Worm (Caenorhabditis elegans) whole organism, L2 larva: ENCODE results near the gene fbxl-1.

ENCODE experiments used
- C34F6.9 ChIP-seq: fragments of 150-350 bp; optimal IDR thresholded peaks from 2 replicates; lab custom pipeline; 2014; ENCODE audit warnings: missing biosample characterization, missing genetic modification characterization
- F13H6.1 ChIP-seq: sonication (generic microtip); optimal IDR thresholded peaks from 2 replicates; lab custom pipeline; 2016; ENCODE audit warnings: missing genetic modification characterization, missing compliant biosample characterization
- Y55F3AM.14 ChIP-seq: fragments of 200-800 bp; sonication (Bioruptor generic); optimal IDR thresholded peaks from 2 replicates; lab custom pipeline; 2018; ENCODE audit warnings: mild to moderate bottlenecking, missing genetic modification characterization, missing compliant biosample characterization
- alr-1 ChIP-seq: fragments of 150-350 bp; optimal IDR thresholded peaks from 2 replicates; lab custom pipeline; 2014; ENCODE audit warnings: missing biosample characterization, missing genetic modification characterization
- aly-2 ChIP-seq: fragments of 150-350 bp; optimal IDR thresholded peaks from 2 replicates; lab custom pipeline; 2014; ENCODE audit warnings: missing biosample characterization, missing genetic modification characterization
- ama-1 ChIP-seq: fragments of 150-350 bp; optimal IDR thresholded peaks from 2 replicates; lab custom pipeline; 2018; ENCODE audit warnings: inconsistent platforms
- crh-2 ChIP-seq: sonication (generic microtip); optimal IDR thresholded peaks from 2 replicates; lab custom pipeline; 2017; ENCODE audit warnings: missing biosample characterization, missing genetic modification characterization
- gmeb-1 ChIP-seq: fragments of 150-350 bp; optimal IDR thresholded peaks from 2 replicates; lab custom pipeline; 2014; ENCODE audit warnings: missing biosample characterization, missing genetic modification characterization
- lin-13 ChIP-seq: fragments of 150-350 bp; optimal IDR thresholded peaks from 2 replicates; lab custom pipeline; 2014; ENCODE audit warnings: missing biosample characterization, missing genetic modification reagents, missing genetic modification characterization
- lsy-2 ChIP-seq, 2 experiments: fragments of 150-350 bp in 1 of 2; sonication (generic microtip) in 1 of 2; optimal IDR thresholded peaks; 2 replicates each; lab custom pipeline; 2014 to 2017; ENCODE audit warnings: missing biosample characterization in 2 of 2, missing genetic modification characterization in 2 of 2
- mab-5 ChIP-seq: fragments of 150-350 bp; optimal IDR thresholded peaks from 2 replicates; lab custom pipeline; 2014; ENCODE audit warnings: missing biosample characterization, missing genetic modification characterization
- mbf-1 ChIP-seq: sonication (generic microtip); optimal IDR thresholded peaks from 2 replicates; lab custom pipeline; 2017; ENCODE audit warnings: missing biosample characterization, missing genetic modification characterization
- mdl-1 ChIP-seq, 2 experiments: fragments of 150-350 bp in 1 of 2; sonication (generic microtip) in 1 of 2; optimal IDR thresholded peaks; 2 replicates each; lab custom pipeline; 2017; ENCODE audit warnings: missing biosample characterization in 2 of 2, missing genetic modification characterization in 2 of 2
- nhr-129 ChIP-seq: fragments of 150-350 bp; optimal IDR thresholded peaks from 2 replicates; lab custom pipeline; 2014; ENCODE audit warnings: missing biosample characterization, missing genetic modification characterization
- nhr-237 ChIP-seq: fragments of 150-350 bp; optimal IDR thresholded peaks from 2 replicates; lab custom pipeline; 2014; ENCODE audit warnings: missing biosample characterization, missing genetic modification characterization
- nhr-25 ChIP-seq: fragments of 150-350 bp; sonication (generic microtip); optimal IDR thresholded peaks from 3 replicates; lab custom pipeline; 2014; ENCODE audit warnings: missing biosample characterization, missing genetic modification characterization
- nhr-6 ChIP-seq: fragments of 150-350 bp; optimal IDR thresholded peaks from 2 replicates; lab custom pipeline; 2014; ENCODE audit warnings: missing biosample characterization, missing genetic modification characterization
- nhr-77 ChIP-seq: fragments of 150-350 bp; optimal IDR thresholded peaks from 2 replicates; lab custom pipeline; 2014; ENCODE audit warnings: missing biosample characterization, missing genetic modification characterization
- skn-1 ChIP-seq: sonication (generic microtip); optimal IDR thresholded peaks from 2 replicates; lab custom pipeline; 2017; ENCODE audit warnings: missing biosample characterization, missing genetic modification characterization
- sma-9 ChIP-seq, 2 experiments: fragments of 150-350 bp in 1 of 2; sonication (generic microtip) in 1 of 2; optimal IDR thresholded peaks; 2 replicates each; lab custom pipeline; 2014 to 2016; ENCODE audit warnings: missing genetic modification characterization in 2 of 2, mild to moderate bottlenecking in 1 of 2, missing biosample characterization in 1 of 2, missing compliant biosample characterization in 1 of 2, missing genetic modification reagents in 1 of 2, moderate library complexity in 1 of 2
- unc-55 ChIP-seq: fragments of 150-350 bp; sonication (generic microtip); optimal IDR thresholded peaks from 3 replicates; lab custom pipeline; 2014; ENCODE audit warnings: missing biosample characterization, missing genetic modification reagents, missing genetic modification characterization
- unc-62 ChIP-seq: fragments of 150-350 bp; optimal IDR thresholded peaks from 2 replicates; lab custom pipeline; 2014; ENCODE audit warnings: missing biosample characterization, missing genetic modification reagents, missing genetic modification characterization
- zag-1 ChIP-seq: fragments of 150-350 bp; optimal IDR thresholded peaks from 2 replicates; lab custom pipeline; 2014; ENCODE audit warnings: missing biosample characterization, missing genetic modification characterization
- ztf-1 ChIP-seq: fragments of 200-800 bp; sonication (Bioruptor generic); conservative IDR thresholded peaks from 2 replicates; pipeline ENCODE4 v1.3.6; 2022; ENCODE audit warnings: missing genetic modification characterization, missing compliant biosample characterization
- ztf-11 ChIP-seq: sonication (generic microtip); optimal IDR thresholded peaks from 2 replicates; lab custom pipeline; 2017; ENCODE audit warnings: missing biosample characterization, missing genetic modification characterization
- ztf-4 ChIP-seq: fragments of 150-350 bp; optimal IDR thresholded peaks from 2 replicates; lab custom pipeline; 2014; ENCODE audit warnings: missing biosample characterization, missing genetic modification characterization

Gene fbxl-1

DNA sequence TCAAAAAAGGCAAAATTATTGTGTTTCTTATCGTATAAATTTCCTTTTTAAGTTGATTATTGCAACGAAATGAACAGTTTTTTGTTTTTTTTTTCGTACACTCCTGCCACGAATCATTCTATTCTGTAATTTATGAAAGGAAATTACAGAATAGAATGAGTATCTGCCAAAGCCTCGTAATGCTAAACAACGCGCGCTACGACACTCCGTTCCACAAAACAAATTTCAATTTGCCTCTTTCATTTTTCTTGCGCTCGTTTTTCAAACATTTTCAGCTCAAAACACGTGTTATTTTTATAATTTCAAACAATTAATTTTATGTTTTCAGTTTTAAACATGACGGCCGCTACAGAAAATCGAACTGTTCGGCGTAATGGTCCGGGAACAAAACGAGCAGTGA is 2.9 kb upstream of the fbxl-1 start, which contains the start of gene mob-4:
Gene mob-4, plus strand, starts transcription at position 329 of the 400 bp plus-strand sequence.
- TF ChIP-seq C34F6.9 (tag; lab: Kevin White, UChicago) (no peak), unc-62 (no peak), mbf-1 (tag; lab: Kevin White, UChicago) (no peak), lsy-2 (tag; optimal IDR thresholded peaks at IDR 0.05; lab: Kevin White, UChicago) (peak in 1 of 2 experiments; percentile 32), nhr-77 (tag; lab: Kevin White, UChicago) (no peak), ztf-1 (GFP tag; lab: Robert Waterston, UW) (no peak), Y55F3AM.14 (GFP tag; lab: Kevin White, UChicago) (no peak), unc-55 (GFP tag; lab: Kevin White, UChicago) (peak; percentile 32), skn-1 (tag; lab: Kevin White, UChicago) (no peak)
- TF ChIP-seq, all 48 proteins: peak for 2

DNA sequence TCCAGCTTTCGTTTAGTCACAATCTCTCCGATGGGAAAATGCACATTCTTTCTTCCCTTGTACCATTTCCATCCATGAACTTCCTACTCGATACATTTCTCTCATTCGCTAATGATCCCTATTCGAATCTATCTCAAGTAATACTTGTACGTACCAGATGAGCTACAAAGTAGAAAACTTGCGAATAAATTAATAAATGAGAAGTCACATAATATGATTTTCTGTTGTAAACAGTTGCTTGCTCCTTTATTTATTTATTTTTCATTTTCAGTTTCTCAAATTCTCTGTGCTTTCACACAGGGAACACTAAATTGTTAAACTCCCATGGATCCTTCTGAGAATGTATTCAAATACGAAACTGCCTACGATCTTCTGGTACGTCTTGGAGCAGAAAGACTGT is 1.5 kb upstream of the fbxl-1 start, which contains the start of gene rfs-1:
Gene rfs-1, plus strand, starts transcription at position 301 of the 400 bp plus-strand sequence.
- TF ChIP-seq mab-5 (tag; lab: Kevin White, UChicago) (no peak), mbf-1 (tag; lab: Kevin White, UChicago) (no peak), lin-13 (no peak), nhr-77 (tag; lab: Kevin White, UChicago) (no peak), mdl-1 (tag; optimal IDR thresholded peaks at IDR 0.05; lab: Kevin White, UChicago) (no peak), skn-1 (tag; lab: Kevin White, UChicago) (no peak)

DNA sequence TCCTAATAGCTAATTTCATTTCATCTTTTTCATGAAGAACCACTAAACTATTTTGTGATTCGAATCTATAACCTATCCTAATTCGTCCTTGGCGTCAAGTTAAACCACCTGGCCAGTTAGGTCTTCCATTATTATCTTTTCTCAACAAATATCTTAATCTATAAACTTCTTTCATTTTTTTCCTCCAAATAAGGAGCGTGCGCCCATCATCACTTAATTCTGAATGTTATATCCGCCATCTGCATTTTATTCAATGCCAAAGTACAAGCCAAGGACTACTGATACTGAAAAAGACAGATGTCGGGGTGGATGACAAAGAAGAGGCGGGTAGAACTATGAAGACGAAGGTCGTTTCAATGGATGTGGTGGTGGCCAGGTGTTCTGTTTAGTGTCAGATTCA is 1.3 kb downstream of the fbxl-1 start:
- TF ChIP-seq aly-2 (tag; lab: Kevin White, UChicago) (no peak), nhr-25 (tag; lab: Kevin White, UChicago) (peak; percentile 44)
- TF ChIP-seq, all 48 proteins: peak for 1

DNA sequence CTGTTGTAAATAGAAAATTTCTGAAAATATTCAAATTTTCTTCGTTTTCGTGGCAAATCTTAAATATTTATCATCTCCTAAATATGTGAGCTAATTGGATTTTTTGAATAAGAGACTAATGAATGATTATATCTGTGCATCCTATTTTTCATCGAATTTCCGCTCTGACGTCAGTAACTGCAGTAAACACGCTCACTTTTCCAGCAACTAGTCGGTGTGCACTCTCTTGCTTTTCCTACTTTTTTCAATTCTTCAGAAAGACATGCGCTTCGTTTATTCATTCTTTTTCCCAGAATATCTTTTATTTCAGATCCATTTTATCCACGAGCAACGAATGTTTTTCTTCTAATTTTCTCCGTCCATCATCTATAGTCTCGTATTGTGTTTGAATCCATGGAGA is 1.9 kb downstream of the fbxl-1 start:
- TF ChIP-seq nhr-6 (tag; lab: Kevin White, UChicago) (peak; percentile 41), crh-2 (tag; lab: Kevin White, UChicago) (peak; percentile 42), mdl-1 (tag; optimal IDR thresholded peaks at IDR 0.05; lab: Kevin White, UChicago) (no peak), C34F6.9 (tag; lab: Kevin White, UChicago) (peak; percentile 48), ztf-4 (no peak), nhr-129 (tag; lab: Kevin White, UChicago) (peak; percentile 2), lsy-2 (tag; optimal IDR thresholded peaks at IDR 0.05; lab: Kevin White, UChicago) (peak in 1 of 2 experiments; percentile 57), sma-9 (GFP tag; optimal IDR thresholded peaks at IDR 0.05; lab: Kevin White, UChicago) (peak; percentile 8), sma-9 (tag; optimal IDR thresholded peaks at IDR 0.05; lab: Kevin White, UChicago) (no peak), skn-1 (tag; lab: Kevin White, UChicago) (no peak), ztf-11 (no peak)

DNA sequence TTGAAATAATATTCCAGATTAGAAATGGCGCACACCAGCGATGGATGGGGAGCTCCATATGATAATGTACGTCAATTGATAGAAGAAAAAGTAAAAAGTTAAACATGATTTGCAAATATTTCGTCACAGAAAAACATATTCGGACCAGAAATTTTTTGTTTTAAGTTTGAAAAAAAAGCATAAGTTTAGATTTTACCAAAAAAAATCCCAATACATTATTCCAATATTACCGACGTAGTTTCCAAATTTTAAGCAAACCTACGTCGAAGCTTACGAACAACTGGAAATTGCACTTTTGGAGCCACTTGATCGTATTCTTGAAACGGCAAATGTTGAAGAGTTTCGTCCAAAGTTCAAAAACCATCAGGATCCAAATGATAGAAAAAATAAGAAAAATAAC is 5.0 kb downstream of the fbxl-1 start, which contains the start of gene henn-1:
Gene henn-1, plus strand, starts transcription at position 18 of the 400 bp plus-strand sequence.
- no peak for TF ChIP-seq nhr-237 (tag; lab: Kevin White, UChicago)

DNA sequence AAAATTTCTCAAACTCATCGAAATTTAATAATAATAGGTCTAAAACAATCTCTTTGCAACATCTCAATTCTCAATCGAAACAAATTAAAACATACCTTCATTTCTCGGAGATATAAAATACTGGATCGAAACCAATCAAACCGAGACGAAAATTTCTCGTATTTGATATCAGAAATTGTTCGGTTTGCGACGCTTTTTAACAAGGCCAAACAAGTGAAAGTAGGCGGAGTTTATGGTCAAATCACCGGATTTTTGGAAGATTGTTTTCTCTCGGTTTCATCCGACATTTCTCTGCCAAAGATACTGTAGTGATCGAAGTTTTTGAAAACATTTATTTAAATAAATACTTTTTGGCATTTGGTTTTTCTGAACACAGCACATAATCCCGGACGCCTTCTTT is 7.7 kb downstream of the fbxl-1 start, which contains the start of gene C02F5.14:
Gene C02F5.14, minus strand, starts transcription at position 157 of the 400 bp plus-strand sequence.
- TF ChIP-seq nhr-77 (tag; lab: Kevin White, UChicago), result no peak
- no peak for TF ChIP-seq gmeb-1
- TF ChIP-seq, all 48 proteins: peak for 0

DNA sequence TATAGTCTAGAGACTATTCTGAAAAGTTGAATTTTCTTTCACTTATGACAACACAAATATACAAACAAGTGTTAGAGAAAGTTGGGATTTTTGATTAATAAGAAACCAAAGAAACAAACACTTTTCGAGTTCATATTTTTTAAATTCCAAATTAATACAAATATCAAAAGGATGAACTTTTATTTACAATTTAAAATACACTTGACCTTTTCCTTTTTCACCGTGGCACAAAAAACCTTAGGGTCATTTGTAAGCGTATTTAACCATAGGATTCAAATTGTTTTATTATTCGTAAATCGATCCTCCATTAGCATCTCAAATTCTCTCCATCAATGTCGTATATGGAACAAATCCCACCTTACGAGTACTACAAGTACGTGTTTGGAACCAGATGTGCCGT is 8.2 kb downstream of the fbxl-1 start, which contains the start of gene C02F5.5:
Gene C02F5.5, plus strand, starts transcription at position 301 of the 400 bp plus-strand sequence.
- TF ChIP-seq lsy-2 (tag; optimal IDR thresholded peaks at IDR 0.05; lab: Kevin White, UChicago), result no peak
- no peak for TF ChIP-seq alr-1 (tag; lab: Kevin White, UChicago)
- TF ChIP-seq aly-2 (tag; lab: Kevin White, UChicago), result no peak
- TF ChIP-seq mab-5 (tag; lab: Kevin White, UChicago), result no peak
- TF ChIP-seq nhr-237 (tag; lab: Kevin White, UChicago), result no peak
- TF ChIP-seq sma-9 (GFP tag; optimal IDR thresholded peaks at IDR 0.05; lab: Kevin White, UChicago), result no peak
- no peak for TF ChIP-seq sma-9 (tag; optimal IDR thresholded peaks at IDR 0.05; lab: Kevin White, UChicago)
- no peak for TF ChIP-seq mdl-1 (tag; optimal IDR thresholded peaks at IDR 0.05; lab: Kevin White, UChicago)
- TF ChIP-seq ama-1, result no peak
- no peak for TF ChIP-seq zag-1
- TF ChIP-seq unc-55 (GFP tag; lab: Kevin White, UChicago), result no peak
- TF ChIP-seq F13H6.1 (tag; lab: Kevin White, UChicago), result no peak
